Fruit fly (Drosophila melanogaster) whole organism, embryonic: ENCODE data around the gene e.

Experiments used
- Aef1 ChIP-seq: fragments of 200-800 bp; sonication (Bioruptor generic); IDR thresholded peaks from 3 replicates; pipeline ENCODE4 v1.3.6; 2022; ENCODE audit warnings: missing biosample characterization, missing genetic modification characterization
- Bgb ChIP-seq: fragments of 200-800 bp; sonication (Bioruptor generic); IDR thresholded peaks from 2 replicates; pipeline ENCODE4 v1.3.6; 2022; ENCODE audit warnings: missing biosample characterization, missing genetic modification characterization; ENCODE audit not compliant: partially characterized antibody
- CG11723 ChIP-seq: fragments of 200-800 bp; sonication (Bioruptor generic); optimal IDR thresholded peaks from 2 replicates; lab custom pipeline; 2017; ENCODE audit warnings: missing biosample characterization, mild to moderate bottlenecking, missing genetic modification characterization
- CG1233 ChIP-seq: fragments of 200-800 bp; sonication (Bioruptor generic); optimal IDR thresholded peaks from 4 replicates; lab custom pipeline; 2018; ENCODE audit warnings: missing biosample characterization, mild to moderate bottlenecking, missing genetic modification characterization
- CG12744 ChIP-seq: fragments of 200-800 bp; sonication (Bioruptor generic); optimal IDR thresholded peaks from 2 replicates; lab custom pipeline; 2016; ENCODE audit warnings: missing biosample characterization, missing genetic modification characterization
- CG1603 ChIP-seq: fragments of 200-800 bp; sonication (Bioruptor generic); optimal IDR thresholded peaks from 2 replicates; lab custom pipeline; 2019; ENCODE audit warnings: missing biosample characterization, mild to moderate bottlenecking, missing genetic modification characterization, moderate library complexity
- CG1647 ChIP-seq: fragments of 200-800 bp; sonication (Bioruptor generic); optimal IDR thresholded peaks from 3 replicates; lab custom pipeline; 2016; ENCODE audit warnings: missing biosample characterization, missing genetic modification characterization
- CG17361 ChIP-seq: fragments of 200-800 bp; sonication (Bioruptor generic); IDR thresholded peaks from 3 replicates; pipeline ENCODE4 v1.3.6; 2022; ENCODE audit warnings: missing biosample characterization, missing genetic modification characterization
- CG18476 ChIP-seq: fragments of 200-800 bp; sonication (Bioruptor generic); optimal IDR thresholded peaks from 2 replicates; lab custom pipeline; 2016; ENCODE audit warnings: missing biosample characterization, mild to moderate bottlenecking, missing genetic modification characterization
- CG30020 ChIP-seq: fragments of 200-800 bp; optimal IDR thresholded peaks from 2 replicates; lab custom pipeline; 2019; ENCODE audit warnings: missing biosample characterization, mild to moderate bottlenecking, missing genetic modification characterization, moderate library complexity
- CG32767 ChIP-seq: fragments of 200-800 bp; sonication (Bioruptor generic); IDR thresholded peaks from 2 replicates; pipeline ENCODE4 v1.3.6; 2022; ENCODE audit warnings: missing biosample characterization, missing genetic modification characterization
- CG5953 ChIP-seq: fragments of 200-800 bp; sonication (Bioruptor generic); IDR thresholded peaks from 2 replicates; pipeline ENCODE4 v1.3.6; 2022; ENCODE audit warnings: missing biosample characterization, missing genetic modification characterization
- CG6683 ChIP-seq: fragments of 200-800 bp; sonication (Bioruptor generic); optimal IDR thresholded peaks from 2 replicates; lab custom pipeline; 2017; ENCODE audit warnings: missing biosample characterization, mild to moderate bottlenecking, missing genetic modification characterization, missing genetic modification reagents
- CG7786 ChIP-seq: fragments of 200-800 bp; sonication (Bioruptor generic); optimal IDR thresholded peaks from 2 replicates; lab custom pipeline; 2016; ENCODE audit warnings: missing biosample characterization, missing genetic modification characterization
- CG8290 ChIP-seq, 3 experiments: fragments of 200-800 bp; sonication (Bioruptor generic); optimal IDR thresholded peaks; 2 replicates each; lab custom pipeline; 2016 to 2019; ENCODE audit warnings: missing biosample characterization in 3 of 3, missing genetic modification characterization in 3 of 3, mild to moderate bottlenecking in 2 of 3, moderate library complexity in 1 of 3
- CG9609 ChIP-seq: fragments of 200-800 bp; sonication (Bioruptor generic); optimal IDR thresholded peaks from 3 replicates; lab custom pipeline; 2016; ENCODE audit warnings: missing biosample characterization, missing genetic modification characterization
- CG9932 ChIP-seq: fragments of 200-800 bp; sonication (Bioruptor generic); IDR thresholded peaks from 2 replicates; pipeline ENCODE4 v1.3.6; 2022; ENCODE audit warnings: missing biosample characterization, missing genetic modification characterization
- CHES-1-like ChIP-seq: fragments of 200-800 bp; sonication (Bioruptor generic); optimal IDR thresholded peaks from 2 replicates; lab custom pipeline; 2016; ENCODE audit warnings: missing biosample characterization, missing genetic modification characterization
- CoRest ChIP-seq: fragments of 200-800 bp; sonication (Bioruptor generic); optimal IDR thresholded peaks from 3 replicates; lab custom pipeline; 2018; ENCODE audit warnings: missing biosample characterization, mild to moderate bottlenecking, missing genetic modification characterization, moderate library complexity
- Gsc ChIP-seq: fragments of 200-800 bp; sonication (Bioruptor generic); IDR thresholded peaks from 2 replicates; pipeline ENCODE4 v1.3.6; 2022; ENCODE audit warnings: missing biosample characterization, missing genetic modification characterization
- Hsf ChIP-seq: fragments of 200-800 bp; sonication (Bioruptor generic); optimal IDR thresholded peaks from 3 replicates; lab custom pipeline; 2016; ENCODE audit warnings: missing biosample characterization, missing genetic modification characterization
- MBD-R2 ChIP-seq: fragments of 200-800 bp; sonication (Bioruptor generic); IDR thresholded peaks from 2 replicates; pipeline ENCODE4 v1.3.6; 2022; ENCODE audit warnings: missing biosample characterization, missing genetic modification characterization
- Med ChIP-seq: fragments of 200-800 bp; sonication (Bioruptor generic); peaks from one replicate; lab custom pipeline; 2016; ENCODE audit warnings: missing biosample characterization, missing genetic modification characterization, mild to moderate bottlenecking, inconsistent platforms, moderate library complexity
- NK7.1 ChIP-seq: fragments of 200-800 bp; sonication (Bioruptor generic); optimal IDR thresholded peaks from 3 replicates; lab custom pipeline; 2016; ENCODE audit warnings: missing biosample characterization, missing genetic modification characterization
- Rfx ChIP-seq: fragments of 200-800 bp; sonication (Bioruptor generic); IDR thresholded peaks from 2 replicates; pipeline ENCODE4 v1.3.6; 2022; ENCODE audit warnings: missing biosample characterization, missing genetic modification characterization
- Side ChIP-seq: fragments of 200-800 bp; sonication (Bioruptor generic); optimal IDR thresholded peaks from 2 replicates; lab custom pipeline; 2016; ENCODE audit warnings: missing biosample characterization, missing genetic modification characterization
- Sin3A ChIP-seq: fragments of >200 bp; optimal IDR thresholded peaks from 2 replicates; lab custom pipeline; 2018
- Sry-δ ChIP-seq: fragments of 200-800 bp; sonication (Bioruptor generic); optimal IDR thresholded peaks from 2 replicates; lab custom pipeline; 2016; ENCODE audit warnings: missing biosample characterization, missing genetic modification characterization
- bsh ChIP-seq, 2 experiments: fragments of 200-800 bp; sonication (Bioruptor generic); optimal IDR thresholded peaks; 2 replicates each; lab custom pipeline; 2017 to 2018; ENCODE audit warnings: mild to moderate bottlenecking in 2 of 2, missing biosample characterization in 2 of 2, missing genetic modification characterization in 2 of 2, moderate library complexity in 1 of 2
- crp ChIP-seq, 2 experiments: fragments of 200-800 bp; sonication (Bioruptor generic); optimal IDR thresholded peaks; 2 replicates in 1 of 2; 3 replicates in 1 of 2; lab custom pipeline; 2017; ENCODE audit warnings: missing biosample characterization in 2 of 2, missing genetic modification characterization in 2 of 2, mild to moderate bottlenecking in 1 of 2, moderate library complexity in 1 of 2
- fd3F ChIP-seq: fragments of 200-800 bp; sonication (Bioruptor generic); optimal IDR thresholded peaks from 2 replicates; lab custom pipeline; 2018; ENCODE audit warnings: missing biosample characterization, mild to moderate bottlenecking, missing genetic modification characterization, moderate library complexity
- fru ChIP-seq: fragments of >200 bp; optimal IDR thresholded peaks from 2 replicates; lab custom pipeline; 2017
- gro ChIP-seq: fragments of 200-800 bp; sonication (Bioruptor generic); optimal IDR thresholded peaks from 2 replicates; lab custom pipeline; 2016; ENCODE audit warnings: missing biosample characterization, missing genetic modification characterization
- ind ChIP-seq: fragments of 200-800 bp; sonication (Bioruptor generic); optimal IDR thresholded peaks from 3 replicates; lab custom pipeline; 2016; ENCODE audit warnings: missing biosample characterization, missing genetic modification characterization
- lmd ChIP-seq: fragments of 200-800 bp; sonication (Bioruptor generic); IDR thresholded peaks from 2 replicates; pipeline ENCODE4 v1.3.6; 2022; ENCODE audit warnings: missing biosample characterization, missing genetic modification characterization
- lola ChIP-seq, 3 experiments: fragments of >200 bp in 2 of 3; fragments of 200-800 bp in 1 of 3; sonication (Bioruptor generic) in 1 of 3; optimal IDR thresholded peaks; 2 replicates each; lab custom pipeline; 2017 to 2019; ENCODE audit warnings: missing biosample characterization in 3 of 3, missing genetic modification characterization in 3 of 3, mild to moderate bottlenecking in 1 of 3, moderate library complexity in 1 of 3
- maf-S ChIP-seq: fragments of 200-800 bp; sonication (Bioruptor generic); optimal IDR thresholded peaks from 2 replicates; lab custom pipeline; 2016; ENCODE audit warnings: missing biosample characterization, missing genetic modification characterization
- mam ChIP-seq: fragments of 200-800 bp; sonication (Bioruptor generic); optimal IDR thresholded peaks from 3 replicates; lab custom pipeline; 2016; ENCODE audit warnings: missing biosample characterization, missing genetic modification characterization
- nmo ChIP-seq: fragments of 200-800 bp; sonication (Bioruptor generic); optimal IDR thresholded peaks from 2 replicates; lab custom pipeline; 2018; ENCODE audit warnings: missing biosample characterization, mild to moderate bottlenecking, missing genetic modification characterization, moderate library complexity
- onecut ChIP-seq: fragments of 200-800 bp; sonication (Bioruptor generic); IDR thresholded peaks from 2 replicates; pipeline ENCODE4 v1.3.6; 2022; ENCODE audit warnings: missing biosample characterization, missing genetic modification characterization
- pnt ChIP-seq: fragments of 200-800 bp; sonication (Bioruptor generic); optimal IDR thresholded peaks from 3 replicates; lab custom pipeline; 2016; ENCODE audit warnings: missing biosample characterization, missing genetic modification characterization
- pum ChIP-seq: fragments of 200-800 bp; sonication (Bioruptor generic); optimal IDR thresholded peaks from 2 replicates; lab custom pipeline; 2016; ENCODE audit warnings: missing biosample characterization, missing genetic modification characterization
- pzg ChIP-seq: fragments of 200-800 bp; sonication (Bioruptor generic); optimal IDR thresholded peaks from 3 replicates; lab custom pipeline; 2018; ENCODE audit warnings: missing biosample characterization, mild to moderate bottlenecking, missing genetic modification characterization, moderate library complexity
- sim ChIP-seq: fragments of 200-800 bp; sonication (Bioruptor generic); IDR thresholded peaks from 2 replicates; pipeline ENCODE4 v1.3.6; 2022; ENCODE audit warnings: missing biosample characterization, missing genetic modification characterization
- slbo ChIP-seq: fragments of 200-800 bp; sonication (Bioruptor generic); IDR thresholded peaks from 2 replicates; pipeline ENCODE4 v1.3.6; 2022; ENCODE audit warnings: missing biosample characterization, missing genetic modification characterization
- sob ChIP-seq: fragments of 200-800 bp; sonication (Bioruptor generic); IDR thresholded peaks from 2 replicates; pipeline ENCODE4 v1.3.6; 2022; ENCODE audit warnings: missing biosample characterization, missing genetic modification characterization
- stwl ChIP-seq: fragments of 200-800 bp; sonication (Bioruptor generic); optimal IDR thresholded peaks from 3 replicates; lab custom pipeline; 2018; ENCODE audit warnings: missing biosample characterization, mild to moderate bottlenecking, missing genetic modification characterization, moderate library complexity
- tin ChIP-seq: fragments of 200-800 bp; sonication (Bioruptor generic); optimal IDR thresholded peaks from 3 replicates; lab custom pipeline; 2016; ENCODE audit warnings: missing biosample characterization, missing genetic modification characterization
- trem ChIP-seq: fragments of 200-800 bp; optimal IDR thresholded peaks from 3 replicates; lab custom pipeline; 2019; ENCODE audit warnings: missing biosample characterization, mild to moderate bottlenecking, missing genetic modification characterization, moderate library complexity
- tx ChIP-seq: fragments of 200-800 bp; sonication (Bioruptor generic); optimal IDR thresholded peaks from 2 replicates; lab custom pipeline; 2016; ENCODE audit warnings: missing biosample characterization, missing genetic modification characterization
- vvl ChIP-seq: fragments of 200-800 bp; sonication (Bioruptor generic); IDR thresholded peaks from 2 replicates; pipeline ENCODE4 v1.3.6; 2022; ENCODE audit warnings: missing biosample characterization, missing genetic modification characterization

e gene

dm6 chr3R:21214693-21215145, 22.3 kb downstream of the e start, which contains the start of gene Ddrgk1 (continued):
- peak; percentile 67 for TF ChIP-seq CG8290 (GFP tag; optimal IDR thresholded peaks at IDR 0.05; lab: Kevin White, UChicago)
- TF ChIP-seq CG8290 (tag; optimal IDR thresholded peaks at IDR 0.05; lab: Kevin White, UChicago) = no peak
- TF ChIP-seq pum (GFP tag; lab: Kevin White, UChicago) = peak; percentile 34
- peak; percentile 37 for TF ChIP-seq tx (GFP tag; lab: Kevin White, UChicago)
- no peak for TF ChIP-seq tin (GFP tag; lab: Kevin White, UChicago)
- TF ChIP-seq lola (GFP tag; optimal IDR thresholded peaks at IDR 0.05; lab: Kevin White, UChicago) = peak in 1 of 3 experiments; percentile 3
- peak; percentile 6 for TF ChIP-seq gro
- peak; percentile 41 for TF ChIP-seq ind
- TF ChIP-seq CG9609 (GFP tag; lab: Kevin White, UChicago) = no peak
- TF ChIP-seq Med (GFP tag; lab: Kevin White, UChicago) = peak; percentile 81
- peak; percentile 4 for TF ChIP-seq maf-S (GFP tag; lab: Kevin White, UChicago)
- TF ChIP-seq CG11723 (GFP tag; lab: Kevin White, UChicago) = no peak
- TF ChIP-seq CG1647 (GFP tag; lab: Kevin White, UChicago) = no peak
- TF ChIP-seq onecut = no peak
- peak; percentile 44 for TF ChIP-seq nmo (GFP tag; lab: Kevin White, UChicago)
- TF ChIP-seq CG18476 (GFP tag; lab: Kevin White, UChicago) = no peak
- TF ChIP-seq pnt (GFP tag; lab: Kevin White, UChicago) = peak; percentile 13
- TF ChIP-seq Sry-δ (GFP tag; lab: Kevin White, UChicago) = peak; percentile 34
- TF ChIP-seq Side (GFP tag; lab: Kevin White, UChicago) = peak; percentile 7
- peak; percentile 59; the same call in 1 of the 2 replicates for TF ChIP-seq Rfx (GFP tag; lab: Robert Waterston, UW)
- no peak for TF ChIP-seq fru (lab: Kevin White, UChicago)
- TF ChIP-seq Hsf (GFP tag; lab: Kevin White, UChicago) = peak; percentile 39
- TF ChIP-seq mam (GFP tag; lab: Kevin White, UChicago) = peak; percentile 31
- no peak; the same call in 1 of the 2 replicates for TF ChIP-seq CG9932 (GFP tag; lab: Robert Waterston, UW)
- peak; percentile 93 for TF ChIP-seq MBD-R2 (GFP tag; lab: Robert Waterston, UW)
- peak; percentile 8; the same call in 1 of the 2 replicates for TF ChIP-seq CG32767
- TF ChIP-seq fd3F (GFP tag; lab: Kevin White, UChicago) = no peak
- TF ChIP-seq crp (GFP tag; optimal IDR thresholded peaks at IDR 0.05; lab: Kevin White, UChicago) = peak; percentile 59 to 88
- peak; percentile 4; the same call in 1 of the 2 replicates for TF ChIP-seq lmd
- peak; percentile 52 for TF ChIP-seq pzg (GFP tag; lab: Kevin White, UChicago)
- TF ChIP-seq Gsc = no peak
- TF ChIP-seq Aef1 (GFP tag; lab: Robert Waterston, UW) = 0 out of 3 replicates have a peak, but pooled peaks have one; percentile 22
- TF ChIP-seq sim (GFP tag; lab: Robert Waterston, UW) = no peak
- 0 out of 2 replicates have a peak, but pooled peaks have one; percentile 24 for TF ChIP-seq sob (GFP tag; lab: Robert Waterston, UW)
- TF ChIP-seq CHES-1-like (GFP tag; lab: Kevin White, UChicago) = peak; percentile 42
- TF ChIP-seq Sin3A (lab: Kevin White, UChicago) = peak; percentile 14
- no peak for TF ChIP-seq CG6683 (GFP tag; lab: Kevin White, UChicago)
- peak; percentile 10 for TF ChIP-seq stwl
- TF ChIP-seq Bgb (GFP tag; lab: Robert Waterston, UW) = no peak
- TF ChIP-seq CG7786 (GFP tag; lab: Kevin White, UChicago) = no peak
- peak; percentile 99 for TF ChIP-seq CG1603
- TF ChIP-seq vvl (GFP tag; lab: Robert Waterston, UW) = 0 out of 2 replicates have a peak, but pooled peaks have one; percentile 10
- peak; percentile 18 for TF ChIP-seq CoRest
- peak; percentile 89 for TF ChIP-seq CG30020 (tag; lab: Kevin White, UChicago)
- 0 out of 3 replicates have a peak, but pooled peaks have one; percentile 30 for TF ChIP-seq CG17361 (GFP tag; lab: Robert Waterston, UW)
- peak; percentile 12 for TF ChIP-seq trem (tag; lab: Kevin White, UChicago)
- no peak for TF ChIP-seq CG12744 (GFP tag; lab: Kevin White, UChicago)
- peak in 1 of 2 experiments; percentile 13 for TF ChIP-seq bsh (GFP tag; optimal IDR thresholded peaks at IDR 0.05; lab: Kevin White, UChicago)
- no peak for TF ChIP-seq NK7.1 (GFP tag; lab: Kevin White, UChicago)
- TF ChIP-seq slbo (GFP tag; lab: Robert Waterston, UW) = peak; percentile 43; the same call in 1 of the 2 replicates
- peak; percentile 13 for TF ChIP-seq CG1233 (GFP tag; lab: Kevin White, UChicago)
- TF ChIP-seq CG5953 (GFP tag; lab: Robert Waterston, UW) = no peak
